Worm (Caenorhabditis elegans): ENCODE results near the gene rbm-25.

- no peak for TF ChIP-seq zag-1 (tag; optimal IDR thresholded peaks at IDR 0.05)
- TF ChIP-seq nhr-25 (tag; optimal IDR thresholded peaks at IDR 0.05): no peak
- no peak for TF ChIP-seq ztf-11 (tag; optimal IDR thresholded peaks at IDR 0.05)
- TF ChIP-seq snpc-4 (tag; optimal IDR thresholded peaks at IDR 0.05): no peak
- no peak for TF ChIP-seq lin-15B (tag; optimal IDR thresholded peaks at IDR 0.05)
- TF ChIP-seq fos-1 (tag; optimal IDR thresholded peaks at IDR 0.05): no peak
- TF ChIP-seq elt-3 (tag; optimal IDR thresholded peaks at IDR 0.05): no peak
- no peak for TF ChIP-seq unc-62 (GFP tag; optimal IDR thresholded peaks at IDR 0.05)
- no peak for TF ChIP-seq R02D3.7 (tag; optimal IDR thresholded peaks at IDR 0.05)
These were observed 25.3 kb downstream of the rbm-25 start for ce11 chrV:12523356-12523755.
